Fruit fly (Drosophila melanogaster) Kc167 (cell line): ENCODE data around the gene Cyp311a1.

Source experiments
- Myc ChIP-seq: fragments of >200 bp; optimal IDR thresholded peaks from 2 replicates; lab custom pipeline; 2017; ENCODE audit warnings: missing external identifiers
- h ChIP-seq: fragments of >200 bp; optimal IDR thresholded peaks from 3 replicates; lab custom pipeline; 2018; ENCODE audit warnings: missing external identifiers
- psq ChIP-seq: fragments of >200 bp; optimal IDR thresholded peaks from 2 replicates; lab custom pipeline; 2017; ENCODE audit warnings: missing external identifiers

- TF ChIP-seq Myc (no peak), h (no peak), psq (lab: Kevin White, UChicago) (no peak)
Observed at dm6 chrX:12014131-12014530, 17.1 kb downstream of the Cyp311a1 start.
